Fruit fly (Drosophila melanogaster) whole organism, wandering third instar larva: ENCODE results near the gene CG16995.

Experiments
- CG32264 ChIP-seq: fragments of 200-800 bp; sonication (Bioruptor generic); optimal IDR thresholded peaks from 2 replicates; lab custom pipeline; 2016; ENCODE audit warnings: missing biosample characterization, missing genetic modification characterization
- CrebA ChIP-seq: fragments of 200-800 bp; sonication (Bioruptor generic); optimal IDR thresholded peaks from 2 replicates; lab custom pipeline; 2016; ENCODE audit warnings: missing biosample characterization, mild to moderate bottlenecking, missing genetic modification characterization, borderline replicate concordance
- Dfd ChIP-seq: fragments of >200 bp; optimal IDR thresholded peaks from 2 replicates; lab custom pipeline; 2017; ENCODE audit warnings: missing biosample characterization, missing genetic modification characterization
- HLH106 ChIP-seq: fragments of 200-800 bp; optimal IDR thresholded peaks from 3 replicates; lab custom pipeline; 2019; ENCODE audit warnings: missing biosample characterization, mild to moderate bottlenecking, missing genetic modification characterization, moderate library complexity
- Hnf4 ChIP-seq: fragments of 200-800 bp; sonication (Bioruptor generic); optimal IDR thresholded peaks from 2 replicates; lab custom pipeline; 2016; ENCODE audit warnings: missing biosample characterization, mild to moderate bottlenecking, missing genetic modification characterization
- Hr78 ChIP-seq: fragments of >200 bp; optimal IDR thresholded peaks from 2 replicates; lab custom pipeline; 2017; ENCODE audit warnings: missing biosample characterization, missing genetic modification characterization
- Hr83 ChIP-seq: fragments of 200-300 bp; sonication (Bioruptor generic); optimal IDR thresholded peaks from 2 replicates; lab custom pipeline; 2016; ENCODE audit warnings: missing biosample characterization, mild to moderate bottlenecking, missing genetic modification characterization, moderate library complexity; ENCODE audit not compliant: poor library complexity, severe bottlenecking
- Mio ChIP-seq: sonication (Bioruptor generic); optimal IDR thresholded peaks from 2 replicates; lab custom pipeline; 2016; ENCODE audit warnings: missing biosample characterization, missing genetic modification characterization
- N ChIP-seq: fragments of >200 bp; optimal IDR thresholded peaks from 2 replicates; lab custom pipeline; 2018; ENCODE audit warnings: missing biosample characterization, missing external identifiers, missing genetic modification characterization
- OdsH ChIP-seq: fragments of 200-800 bp; sonication (Bioruptor generic); optimal IDR thresholded peaks from 2 replicates; lab custom pipeline; 2016; ENCODE audit warnings: missing biosample characterization, mild to moderate bottlenecking, missing genetic modification characterization
- Sp1 ChIP-seq: fragments of 200-800 bp; sonication (Bioruptor generic); optimal IDR thresholded peaks from 3 replicates; lab custom pipeline; 2019; ENCODE audit warnings: missing biosample characterization, mild to moderate bottlenecking, missing genetic modification characterization, moderate library complexity
- Vsx2 ChIP-seq: fragments of 200-300, 225-300 bp; sonication (Bioruptor generic); optimal IDR thresholded peaks from 2 replicates; lab custom pipeline; 2018; ENCODE audit warnings: missing biosample characterization, missing genetic modification characterization; ENCODE audit not compliant: partially characterized antibody
- br ChIP-seq: fragments of 200-800 bp; sonication (Bioruptor generic); optimal IDR thresholded peaks from 2 replicates; lab custom pipeline; 2016; ENCODE audit warnings: missing biosample characterization, missing genetic modification characterization
- brk ChIP-seq: fragments of 200-800 bp; sonication (Bioruptor generic); optimal IDR thresholded peaks from 2 replicates; lab custom pipeline; 2016; ENCODE audit warnings: missing biosample characterization, mild to moderate bottlenecking, missing genetic modification characterization
- dl ChIP-seq, 2 experiments: fragments of 175-275, 200-275 bp in 1 of 2; fragments of 200-275 bp in 1 of 2; sonication (Bioruptor generic); optimal IDR thresholded peaks; lab custom pipeline; 2018; ENCODE audit warnings: mild to moderate bottlenecking in 2 of 2, missing biosample characterization in 2 of 2, missing genetic modification characterization in 2 of 2, moderate library complexity in 2 of 2; ENCODE audit not compliant: partially characterized antibody in 2 of 2, insufficient read depth in 1 of 2
- dsf ChIP-seq: sonication (Bioruptor generic); optimal IDR thresholded peaks from 2 replicates; lab custom pipeline; 2016; ENCODE audit warnings: missing biosample characterization, missing genetic modification characterization, borderline replicate concordance
- foxo ChIP-seq, 2 experiments: fragments of 200-800 bp; sonication (Bioruptor generic); optimal IDR thresholded peaks; 2 replicates in 1 of 2; 3 replicates in 1 of 2; lab custom pipeline; 2016 to 2017; ENCODE audit warnings: missing biosample characterization in 2 of 2, missing genetic modification characterization in 2 of 2
- fru ChIP-seq: fragments of 200-800 bp; sonication (Bioruptor generic); optimal IDR thresholded peaks from 3 replicates; lab custom pipeline; 2016; ENCODE audit warnings: missing biosample characterization, mild to moderate bottlenecking, missing genetic modification characterization
- h ChIP-seq: fragments of 200-800 bp; sonication (Bioruptor generic); optimal IDR thresholded peaks from 3 replicates; lab custom pipeline; 2016; ENCODE audit warnings: missing biosample characterization, mild to moderate bottlenecking, missing genetic modification characterization
- jim ChIP-seq: fragments of 175-275, 200-325 bp; sonication (Bioruptor generic); optimal IDR thresholded peaks from 2 replicates; lab custom pipeline; 2016; ENCODE audit warnings: missing biosample characterization, mild to moderate bottlenecking, missing genetic modification characterization
- lola ChIP-seq: fragments of >200 bp; optimal IDR thresholded peaks from 2 replicates; lab custom pipeline; 2017; ENCODE audit warnings: missing biosample characterization, missing genetic modification characterization
- pan ChIP-seq: fragments of >200 bp; optimal IDR thresholded peaks from 2 replicates; lab custom pipeline; 2017
- psq ChIP-seq: fragments of 200-800 bp; sonication (Bioruptor generic); optimal IDR thresholded peaks from 3 replicates; lab custom pipeline; 2017; ENCODE audit warnings: missing biosample characterization, mild to moderate bottlenecking, missing genetic modification characterization, moderate library complexity
- rgr ChIP-seq: fragments of 200-800 bp; sonication (Bioruptor generic); optimal IDR thresholded peaks from 3 replicates; lab custom pipeline; 2016; ENCODE audit warnings: missing biosample characterization, mild to moderate bottlenecking, missing genetic modification characterization
- sage ChIP-seq: fragments of 200-800 bp; sonication (Bioruptor generic); optimal IDR thresholded peaks from 2 replicates; lab custom pipeline; 2016; ENCODE audit warnings: missing biosample characterization, mild to moderate bottlenecking, missing genetic modification characterization
- sv ChIP-seq: fragments of 200-800 bp; sonication (Bioruptor generic); optimal IDR thresholded peaks from 3 replicates; lab custom pipeline; 2016; ENCODE audit warnings: missing biosample characterization, missing genetic modification characterization
- tai ChIP-seq: sonication (Bioruptor generic); optimal IDR thresholded peaks from 2 replicates; lab custom pipeline; 2016; ENCODE audit warnings: missing biosample characterization, missing genetic modification characterization
- usp ChIP-seq: fragments of >200 bp; optimal IDR thresholded peaks from 2 replicates; lab custom pipeline; 2017; ENCODE audit warnings: missing biosample characterization, missing genetic modification characterization
- woc ChIP-seq: sonication (Bioruptor generic); optimal IDR thresholded peaks from 2 replicates; lab custom pipeline; 2016; ENCODE audit warnings: missing biosample characterization, mild to moderate bottlenecking, missing genetic modification characterization

Gene CG16995

dm6 chr2L:2307648-2308047 is at the start of gene CG16995:
Gene CG16995 (plus strand): TSS chr2L:2307948.
- TF ChIP-seq Mio (GFP tag; lab: Kevin White, UChicago) (no peak), HLH106 (tag; lab: Kevin White, UChicago) (no peak)

dm6 chr2L:2263142-2263541 is 44.6 kb upstream of the CG16995 start, which contains the start of gene CG4270:
Gene CG4270 (plus strand): TSS chr2L:2263442.
- TF ChIP-seq jim, result no peak
- no peak for TF ChIP-seq pan (lab: Kevin White, UChicago)
- no peak for TF ChIP-seq HLH106 (tag; lab: Kevin White, UChicago)
- no peak for TF ChIP-seq tai (GFP tag; lab: Kevin White, UChicago)
- no peak for TF ChIP-seq fru (GFP tag; lab: Kevin White, UChicago)
- no peak for TF ChIP-seq Hnf4 (GFP tag; lab: Kevin White, UChicago)
- no peak for TF ChIP-seq Vsx2 (GFP tag; lab: Kevin White, UChicago)
- TF ChIP-seq N (GFP tag; lab: Kevin White, UChicago), result no peak
- TF ChIP-seq dsf (GFP tag; lab: Kevin White, UChicago), result no peak
- TF ChIP-seq usp (GFP tag; lab: Kevin White, UChicago), result no peak
- no peak for TF ChIP-seq OdsH

- TF ChIP-seq fru (GFP tag; lab: Kevin White, UChicago), result no peak
Observed at dm6 chr2L:2265221-2265620, 42.5 kb upstream of the CG16995 start, which contains the start of gene CG34049. Gene CG34049 (minus strand): TSS chr2L:2265321.

dm6 chr2L:2269040-2269439 is 38.7 kb upstream of the CG16995 start, which contains the start of gene CG17242:
Gene CG17242 (minus strand): TSS chr2L:2269140.
- no peak for TF ChIP-seq CG32264
- no peak for TF ChIP-seq woc (GFP tag; lab: Kevin White, UChicago)
- no peak for TF ChIP-seq CrebA (GFP tag; lab: Kevin White, UChicago)
- TF ChIP-seq foxo (GFP tag; optimal IDR thresholded peaks at IDR 0.05; lab: Kevin White, UChicago), result no peak
- TF ChIP-seq sv (GFP tag; lab: Kevin White, UChicago), result no peak
- no peak for TF ChIP-seq psq (GFP tag; lab: Kevin White, UChicago)
- TF ChIP-seq tai (GFP tag; lab: Kevin White, UChicago), result no peak
- TF ChIP-seq brk (GFP tag; lab: Kevin White, UChicago), result no peak
- no peak for TF ChIP-seq sage (GFP tag; lab: Kevin White, UChicago)
- no peak for TF ChIP-seq rgr (GFP tag; lab: Kevin White, UChicago)
- TF ChIP-seq Mio (GFP tag; lab: Kevin White, UChicago), result no peak
- TF ChIP-seq Hr83 (GFP tag; lab: Kevin White, UChicago), result no peak
- no peak for TF ChIP-seq Dfd (GFP tag; lab: Kevin White, UChicago)
- TF ChIP-seq h (GFP tag; lab: Kevin White, UChicago), result no peak
- no peak for TF ChIP-seq br (GFP tag; lab: Kevin White, UChicago)
- no peak for TF ChIP-seq dl (GFP tag; optimal IDR thresholded peaks at IDR 0.05; lab: Kevin White, UChicago; ENCODE audit: insufficient read depth in 1 of 2, partially characterized antibody in 2 of 2)

dm6 chr2L:2284863-2285262 is 22.9 kb upstream of the CG16995 start, which contains the start of gene CG4271:
Gene CG4271 (plus strand): TSS chr2L:2285163.
- TF ChIP-seq lola (GFP tag; lab: Kevin White, UChicago) (no peak), foxo (GFP tag; optimal IDR thresholded peaks at IDR 0.05; lab: Kevin White, UChicago) (no peak), Sp1 (GFP tag; lab: Kevin White, UChicago) (no peak), usp (GFP tag; lab: Kevin White, UChicago) (no peak), jim (no peak), dl (GFP tag; optimal IDR thresholded peaks at IDR 0.05; lab: Kevin White, UChicago; ENCODE audit: insufficient read depth in 1 of 2, partially characterized antibody in 2 of 2) (no peak), Hr78 (GFP tag; lab: Kevin White, UChicago) (no peak), woc (GFP tag; lab: Kevin White, UChicago) (no peak), Hr83 (GFP tag; lab: Kevin White, UChicago) (no peak)
